Fruit fly (Drosophila melanogaster) whole organism, embryonic: ENCODE results near the gene ssp3.

ENCODE experiments used
- Aef1 ChIP-seq: fragments of 200-800 bp; sonication (Bioruptor generic); IDR thresholded peaks from 3 replicates; pipeline ENCODE4 v1.3.6; 2022; ENCODE audit warnings: missing biosample characterization, missing genetic modification characterization
- CG1024 ChIP-seq: fragments of 200-800 bp; sonication (Bioruptor generic); IDR thresholded peaks from 2 replicates; pipeline ENCODE4 v1.3.6; 2022; ENCODE audit warnings: missing biosample characterization, missing genetic modification characterization
- CG10274 ChIP-seq: fragments of 200-800 bp; sonication (Bioruptor generic); optimal IDR thresholded peaks from 3 replicates; lab custom pipeline; 2017; ENCODE audit warnings: missing biosample characterization, mild to moderate bottlenecking, missing genetic modification characterization
- CG11247 ChIP-seq: fragments of 200-800 bp; sonication (Bioruptor generic); IDR thresholded peaks from 2 replicates; pipeline ENCODE4 v1.3.6; 2022; ENCODE audit warnings: missing biosample characterization, missing genetic modification characterization
- CG13123 ChIP-seq: fragments of 200-800 bp; sonication (Bioruptor generic); optimal IDR thresholded peaks from 2 replicates; lab custom pipeline; 2016; ENCODE audit warnings: missing biosample characterization, missing genetic modification characterization
- CG15011 ChIP-seq: fragments of 200-800 bp; sonication (Bioruptor generic); optimal IDR thresholded peaks from 3 replicates; lab custom pipeline; 2018; ENCODE audit warnings: missing biosample characterization, mild to moderate bottlenecking, missing genetic modification characterization
- CG16815 ChIP-seq: fragments of 200-800 bp; sonication (Bioruptor generic); optimal IDR thresholded peaks from 3 replicates; lab custom pipeline; 2017; ENCODE audit warnings: missing biosample characterization, mild to moderate bottlenecking, missing genetic modification characterization
- CG17612 ChIP-seq: fragments of 200-800 bp; sonication (Bioruptor generic); IDR thresholded peaks from 2 replicates; pipeline ENCODE4 v1.3.6; 2022; ENCODE audit warnings: missing biosample characterization, missing genetic modification characterization
- CG2116 ChIP-seq: fragments of 200-800 bp; sonication (Bioruptor generic); optimal IDR thresholded peaks from 3 replicates; lab custom pipeline; 2018; ENCODE audit warnings: missing biosample characterization, mild to moderate bottlenecking, missing genetic modification characterization
- CG2129 ChIP-seq: fragments of 200-800 bp; sonication (Bioruptor generic); IDR thresholded peaks from 2 replicates; pipeline ENCODE4 v1.3.6; 2022; ENCODE audit warnings: missing biosample characterization, missing genetic modification characterization; ENCODE audit not compliant: partially characterized antibody
- CG2202 ChIP-seq: fragments of 200-800 bp; sonication (Bioruptor generic); optimal IDR thresholded peaks from 2 replicates; lab custom pipeline; 2018; ENCODE audit warnings: missing biosample characterization, mild to moderate bottlenecking, missing genetic modification characterization
- CG2678 ChIP-seq: fragments of 200-800 bp; sonication (Bioruptor generic); optimal IDR thresholded peaks from 3 replicates; lab custom pipeline; 2019; ENCODE audit warnings: missing biosample characterization, mild to moderate bottlenecking, missing genetic modification characterization, moderate library complexity
- CG2889 ChIP-seq: fragments of 200-800 bp; sonication (Bioruptor generic); IDR thresholded peaks from 3 replicates; pipeline ENCODE4 v1.3.6; 2022; ENCODE audit warnings: missing biosample characterization, missing genetic modification characterization
- CG33213 ChIP-seq: fragments of 200-800 bp; sonication (Bioruptor generic); optimal IDR thresholded peaks from 3 replicates; lab custom pipeline; 2016; ENCODE audit warnings: missing biosample characterization, missing genetic modification characterization
- CG3407 ChIP-seq: fragments of 200-800 bp; sonication (Bioruptor generic); optimal IDR thresholded peaks from 2 replicates; lab custom pipeline; 2018; ENCODE audit warnings: missing biosample characterization, mild to moderate bottlenecking, missing genetic modification characterization
- CG4854 ChIP-seq: fragments of 200-800 bp; sonication (Bioruptor generic); optimal IDR thresholded peaks from 2 replicates; lab custom pipeline; 2016; ENCODE audit warnings: missing biosample characterization, missing genetic modification characterization, inconsistent platforms
- CG6254 ChIP-seq: fragments of 200-800 bp; sonication (Bioruptor generic); optimal IDR thresholded peaks from 3 replicates; lab custom pipeline; 2017; ENCODE audit warnings: mild to moderate bottlenecking, missing biosample characterization, missing genetic modification reagents, missing genetic modification characterization
- CG7745 ChIP-seq: fragments of 200-800 bp; sonication (Bioruptor generic); optimal IDR thresholded peaks from 2 replicates; lab custom pipeline; 2018; ENCODE audit warnings: missing biosample characterization, mild to moderate bottlenecking, missing genetic modification characterization, moderate library complexity
- CG7786 ChIP-seq: fragments of 200-800 bp; sonication (Bioruptor generic); optimal IDR thresholded peaks from 2 replicates; lab custom pipeline; 2016; ENCODE audit warnings: missing biosample characterization, missing genetic modification characterization
- CG9727 ChIP-seq: fragments of 200-800 bp; sonication (Bioruptor generic); optimal IDR thresholded peaks from 3 replicates; lab custom pipeline; 2017; ENCODE audit warnings: missing biosample characterization, mild to moderate bottlenecking, missing genetic modification characterization
- CHES-1-like ChIP-seq: fragments of 200-800 bp; sonication (Bioruptor generic); optimal IDR thresholded peaks from 2 replicates; lab custom pipeline; 2016; ENCODE audit warnings: missing biosample characterization, missing genetic modification characterization
- Deaf1 ChIP-seq: fragments of 200-800 bp; optimal IDR thresholded peaks from 3 replicates; lab custom pipeline; 2019; ENCODE audit warnings: missing biosample characterization, mild to moderate bottlenecking, missing genetic modification characterization, moderate library complexity
- HLH3B ChIP-seq: fragments of 200-800 bp; sonication (Bioruptor generic); IDR thresholded peaks from 2 replicates; pipeline ENCODE4 v1.3.6; 2022; ENCODE audit warnings: missing biosample characterization, missing genetic modification characterization
- HLH54F ChIP-seq: fragments of 200-800 bp; sonication (Bioruptor generic); optimal IDR thresholded peaks from 3 replicates; lab custom pipeline; 2016; ENCODE audit warnings: missing biosample characterization, missing genetic modification characterization
- HmgZ ChIP-seq: fragments of 200-800 bp; sonication (Bioruptor generic); optimal IDR thresholded peaks from 2 replicates; lab custom pipeline; 2018; ENCODE audit warnings: missing biosample characterization, mild to moderate bottlenecking, missing genetic modification characterization
- Opbp ChIP-seq: fragments of 200-800 bp; sonication (Bioruptor generic); IDR thresholded peaks from 3 replicates; pipeline ENCODE4 v1.3.6; 2022; ENCODE audit warnings: missing biosample characterization, missing genetic modification characterization; ENCODE audit not compliant: partially characterized antibody
- Optix ChIP-seq: fragments of 200-800 bp; sonication (Bioruptor generic); IDR thresholded peaks from 3 replicates; pipeline ENCODE4 v1.3.6; 2022; ENCODE audit warnings: missing biosample characterization, missing genetic modification characterization
- PHDP ChIP-seq: fragments of 200-800 bp; sonication (Bioruptor generic); optimal IDR thresholded peaks from 3 replicates; lab custom pipeline; 2018; ENCODE audit warnings: missing biosample characterization, mild to moderate bottlenecking, missing genetic modification characterization, moderate library complexity
- Ravus ChIP-seq: fragments of 200-800 bp; sonication (Bioruptor generic); IDR thresholded peaks from 2 replicates; pipeline ENCODE4 v1.3.6; 2022; ENCODE audit warnings: missing biosample characterization, missing genetic modification characterization
- Usf ChIP-seq: fragments of 200-800 bp; sonication (Bioruptor generic); optimal IDR thresholded peaks from 2 replicates; lab custom pipeline; 2017; ENCODE audit warnings: missing genotype, missing biosample characterization, missing genetic modification characterization
- az2 ChIP-seq: fragments of 200-800 bp; sonication (Bioruptor generic); optimal IDR thresholded peaks from 3 replicates; lab custom pipeline; 2016; ENCODE audit warnings: missing biosample characterization, missing genetic modification characterization
- bsh ChIP-seq, 2 experiments: fragments of 200-800 bp; sonication (Bioruptor generic); optimal IDR thresholded peaks; 2 replicates each; lab custom pipeline; 2017 to 2018; ENCODE audit warnings: mild to moderate bottlenecking in 2 of 2, missing biosample characterization in 2 of 2, missing genetic modification characterization in 2 of 2, moderate library complexity in 1 of 2
- cad ChIP-seq: fragments of >200 bp; optimal IDR thresholded peaks from 2 replicates; lab custom pipeline; 2017; ENCODE audit warnings: missing biosample characterization, missing genetic modification characterization
- cas ChIP-seq: fragments of 200-800 bp; sonication (Bioruptor generic); IDR thresholded peaks from 2 replicates; pipeline ENCODE4 v1.3.6; 2022; ENCODE audit warnings: missing biosample characterization, missing genetic modification characterization
- da ChIP-seq: fragments of 200-800 bp; sonication (Bioruptor generic); optimal IDR thresholded peaks from 2 replicates; lab custom pipeline; 2016; ENCODE audit warnings: missing biosample characterization, missing genetic modification characterization
- dmrt99B ChIP-seq: fragments of 200-800 bp; sonication (Bioruptor generic); optimal IDR thresholded peaks from 2 replicates; lab custom pipeline; 2018; ENCODE audit warnings: missing biosample characterization, mild to moderate bottlenecking, missing genetic modification characterization, moderate library complexity
- ewg ChIP-seq: fragments of 200-800 bp; sonication (Bioruptor generic); optimal IDR thresholded peaks from 3 replicates; lab custom pipeline; 2017; ENCODE audit warnings: mild to moderate bottlenecking, missing biosample characterization, missing genetic modification reagents, missing genetic modification characterization
- exex ChIP-seq: fragments of 200-800 bp; sonication (Bioruptor generic); optimal IDR thresholded peaks from 4 replicates; lab custom pipeline; 2018; ENCODE audit warnings: missing biosample characterization, mild to moderate bottlenecking, missing genetic modification characterization, moderate library complexity
- grn ChIP-seq: fragments of 200-800 bp; sonication (Bioruptor generic); optimal IDR thresholded peaks from 3 replicates; lab custom pipeline; 2017; ENCODE audit warnings: missing biosample characterization, missing genetic modification characterization
- hth ChIP-seq: fragments of >200 bp; optimal IDR thresholded peaks from 2 replicates; lab custom pipeline; 2017; ENCODE audit warnings: inconsistent platforms
- lbe ChIP-seq: fragments of 200-800 bp; sonication (Bioruptor generic); optimal IDR thresholded peaks from 2 replicates; lab custom pipeline; 2016; ENCODE audit warnings: missing biosample characterization, mild to moderate bottlenecking, missing genetic modification characterization
- mam ChIP-seq: fragments of 200-800 bp; sonication (Bioruptor generic); optimal IDR thresholded peaks from 3 replicates; lab custom pipeline; 2016; ENCODE audit warnings: missing biosample characterization, missing genetic modification characterization
- oc ChIP-seq: fragments of 200-800 bp; sonication (Bioruptor generic); optimal IDR thresholded peaks from 2 replicates; lab custom pipeline; 2018; ENCODE audit warnings: missing biosample characterization, mild to moderate bottlenecking, missing genetic modification characterization, moderate library complexity
- rib ChIP-seq: fragments of 200-800 bp; sonication (Bioruptor generic); IDR thresholded peaks from 2 replicates; pipeline ENCODE4 v1.3.6; 2022; ENCODE audit warnings: missing biosample characterization, missing genetic modification characterization
- salm ChIP-seq: fragments of 200-800 bp; sonication (Bioruptor generic); optimal IDR thresholded peaks from 2 replicates; lab custom pipeline; 2018; ENCODE audit warnings: missing biosample characterization, mild to moderate bottlenecking, missing genetic modification characterization
- sens-2 ChIP-seq: fragments of 200-800 bp; sonication (Bioruptor generic); IDR thresholded peaks from 2 replicates; pipeline ENCODE4 v1.3.6; 2022; ENCODE audit warnings: missing biosample characterization, missing genetic modification characterization
- sna ChIP-seq: fragments of 200-800 bp; sonication (Bioruptor generic); IDR thresholded peaks from 2 replicates; pipeline ENCODE4 v1.3.6; 2022; ENCODE audit warnings: missing biosample characterization, missing genetic modification characterization; ENCODE audit not compliant: partially characterized antibody
- so ChIP-seq: fragments of 200-800 bp; sonication (Bioruptor generic); IDR thresholded peaks from 3 replicates; pipeline ENCODE4 v1.3.6; 2022; ENCODE audit warnings: missing biosample characterization, missing genetic modification characterization
- sqz ChIP-seq: fragments of 200-800 bp; sonication (Bioruptor generic); optimal IDR thresholded peaks from 3 replicates; lab custom pipeline; 2018; ENCODE audit warnings: missing biosample characterization, mild to moderate bottlenecking, missing genetic modification characterization
- tin ChIP-seq: fragments of 200-800 bp; sonication (Bioruptor generic); optimal IDR thresholded peaks from 3 replicates; lab custom pipeline; 2016; ENCODE audit warnings: missing biosample characterization, missing genetic modification characterization
- trh ChIP-seq: fragments of 200-800 bp; sonication (Bioruptor generic); optimal IDR thresholded peaks from 2 replicates; lab custom pipeline; 2016; ENCODE audit warnings: missing biosample characterization, missing genetic modification characterization
- unpg ChIP-seq: fragments of 200-800 bp; sonication (Bioruptor generic); optimal IDR thresholded peaks from 3 replicates; lab custom pipeline; 2018; ENCODE audit warnings: missing biosample characterization, mild to moderate bottlenecking, missing genetic modification characterization, moderate library complexity

The ssp3 gene

DNA sequence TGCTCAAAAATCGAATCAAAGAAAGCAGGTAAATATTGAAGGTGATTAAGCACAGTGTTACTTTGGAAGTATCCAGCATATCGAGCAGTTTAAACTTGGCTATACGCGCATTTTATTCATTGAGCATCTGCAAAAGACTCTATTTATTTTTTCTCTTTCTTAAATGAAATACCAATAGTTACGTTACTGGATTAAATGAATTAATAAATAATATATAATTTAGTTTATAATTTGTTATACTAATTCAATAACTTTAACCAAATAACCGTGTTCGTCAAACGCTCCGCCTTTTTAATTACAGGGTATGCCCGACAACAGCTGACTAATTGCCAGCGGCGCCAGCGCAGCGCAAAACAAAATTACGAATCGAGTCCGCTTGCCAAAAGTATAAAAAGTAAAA is 23.1 kb upstream of the ssp3 start (continued):
- TF ChIP-seq cad (no peak), exex (peak; percentile 23), CG2889 (no peak; the same call in 2 of the 3 replicates), sqz (GFP tag; lab: Kevin White, UChicago) (no peak), CG2129 (no peak), CHES-1-like (GFP tag; lab: Kevin White, UChicago) (no peak), Deaf1 (tag; lab: Kevin White, UChicago) (no peak), CG11247 (no peak), cas (GFP tag; lab: Robert Waterston, UW) (0 out of 2 replicates have a peak, but pooled peaks have one; percentile 12), Optix (GFP tag; lab: Robert Waterston, UW) (no peak), bsh (GFP tag; optimal IDR thresholded peaks at IDR 0.05; lab: Kevin White, UChicago) (no peak), sens-2 (no peak), az2 (GFP tag; lab: Kevin White, UChicago) (no peak), rib (GFP tag; lab: Robert Waterston, UW) (no peak), CG33213 (GFP tag; lab: Kevin White, UChicago) (no peak), CG7745 (no peak), Opbp (GFP tag; lab: Robert Waterston, UW) (no peak), trh (no peak), ewg (GFP tag; lab: Kevin White, UChicago) (no peak), Ravus (peak; percentile 27), sna (GFP tag; lab: Robert Waterston, UW) (no peak), HLH54F (GFP tag; lab: Kevin White, UChicago) (no peak), tin (GFP tag; lab: Kevin White, UChicago) (no peak), CG2116 (GFP tag; lab: Kevin White, UChicago) (peak; percentile 25), CG15011 (no peak), PHDP (tag; lab: Kevin White, UChicago) (peak; percentile 48), mam (GFP tag; lab: Kevin White, UChicago) (no peak), CG16815 (no peak), so (GFP tag; lab: Robert Waterston, UW) (no peak), oc (tag; lab: Kevin White, UChicago) (no peak), CG7786 (GFP tag; lab: Kevin White, UChicago) (no peak), CG10274 (GFP tag; lab: Kevin White, UChicago) (peak; percentile 19), CG9727 (no peak), Usf (GFP tag; lab: Kevin White, UChicago) (no peak), CG3407 (GFP tag; lab: Kevin White, UChicago) (no peak), dmrt99B (tag; lab: Kevin White, UChicago) (peak; percentile 48), CG2202 (no peak), lbe (peak; percentile 51), CG2678 (tag; lab: Kevin White, UChicago) (peak; percentile 80), salm (tag; lab: Kevin White, UChicago) (no peak), HLH3B (GFP tag; lab: Robert Waterston, UW) (no peak), unpg (peak; percentile 26), Aef1 (GFP tag; lab: Robert Waterston, UW) (no peak), hth (no peak), CG17612 (GFP tag; lab: Robert Waterston, UW) (no peak), CG13123 (GFP tag; lab: Kevin White, UChicago) (no peak), HmgZ (tag; lab: Kevin White, UChicago) (no peak), grn (no peak), CG6254 (GFP tag; lab: Kevin White, UChicago) (no peak), CG1024 (GFP tag; lab: Robert Waterston, UW) (no peak), CG4854 (GFP tag; lab: Kevin White, UChicago) (no peak), da (no peak)
